Worm (Caenorhabditis elegans) whole organism, midembryonic: ENCODE data around the gene E02H9.3.

Experiments used
- T22C8.4 ChIP-seq: fragments of 200-800 bp; sonication (Bioruptor generic); IDR thresholded peaks from 2 replicates; pipeline ENCODE4 v1.3.6; 2022; ENCODE audit warnings: missing genetic modification characterization, missing compliant biosample characterization
- cog-1 ChIP-seq: sonication (generic microtip); optimal IDR thresholded peaks from 2 replicates; lab custom pipeline; 2016; ENCODE audit warnings: missing genetic modification characterization, missing compliant biosample characterization
- flt-1 ChIP-seq: fragments of 200-800 bp; sonication (Bioruptor generic); IDR thresholded peaks from 2 replicates; pipeline ENCODE4 v1.3.6; 2022; ENCODE audit warnings: missing genetic modification characterization, missing compliant biosample characterization
- klf-2 ChIP-seq: fragments of 200-800 bp; sonication (Bioruptor generic); conservative IDR thresholded peaks from 2 replicates; pipeline ENCODE4 v1.3.6; 2022; ENCODE audit warnings: missing genetic modification reagents, missing genetic modification characterization, missing compliant biosample characterization
- med-1 ChIP-seq: sonication (generic microtip); optimal IDR thresholded peaks from 2 replicates; lab custom pipeline; 2017; ENCODE audit warnings: missing genetic modification characterization, mild to moderate bottlenecking, missing compliant biosample characterization, antibody characterized with exemption, missing genetic modification reagents; ENCODE audit not compliant: insufficient read depth
- ref-1 ChIP-seq: fragments of 200-800 bp; sonication (Bioruptor generic); conservative IDR thresholded peaks from 2 replicates; pipeline ENCODE4 v1.3.6; 2022; ENCODE audit warnings: missing genetic modification reagents, missing genetic modification characterization, missing compliant biosample characterization
- tab-1 ChIP-seq: fragments of 200-800 bp; sonication (Bioruptor generic); IDR thresholded peaks from 2 replicates; pipeline ENCODE4 v1.3.6; 2022; ENCODE audit warnings: missing genetic modification characterization, missing compliant biosample characterization
- ztf-23 ChIP-seq: fragments of 200-800 bp; sonication (Bioruptor generic); IDR thresholded peaks from 2 replicates; pipeline ENCODE4 v1.3.6; 2022; ENCODE audit warnings: missing genetic modification reagents, missing genetic modification characterization, missing compliant biosample characterization
- ztf-29 ChIP-seq: fragments of 200-800 bp; sonication (Bioruptor generic); IDR thresholded peaks from 2 replicates; pipeline ENCODE4 v1.3.6; 2022; ENCODE audit warnings: missing genetic modification reagents, missing genetic modification characterization, missing compliant biosample characterization

DNA sequence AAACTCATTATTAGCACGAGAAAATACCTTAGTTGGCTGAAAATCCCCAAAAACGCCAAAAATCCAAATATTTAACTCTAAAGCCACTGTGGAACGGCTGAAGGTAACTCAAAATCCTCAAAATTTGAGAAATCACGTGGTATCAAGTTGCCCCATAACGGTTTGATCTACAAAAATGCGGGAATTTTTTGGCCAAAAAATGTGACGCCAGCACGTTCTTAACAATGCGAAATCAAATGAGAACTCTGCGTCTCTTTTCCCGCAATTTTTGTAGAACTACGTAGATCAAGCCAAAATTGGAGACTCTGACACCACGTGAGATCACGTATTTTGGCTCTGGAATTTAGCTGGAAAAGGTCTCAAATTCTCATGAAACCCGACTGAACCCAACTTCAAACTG is 15.9 kb downstream of the E02H9.3 start:
- TF ChIP-seq ref-1 (GFP tag; lab: Robert Waterston, UW) (no peak), flt-1 (GFP tag; lab: Robert Waterston, UW) (no peak), tab-1 (no peak), T22C8.4 (no peak), ztf-29 (GFP tag; lab: Robert Waterston, UW) (no peak), med-1 (no peak), klf-2 (GFP tag; lab: Robert Waterston, UW) (no peak), cog-1 (tag; lab: Kevin White, UChicago) (no peak), ztf-23 (no peak)
